Worm (Caenorhabditis elegans): Measurements from ENCODE around the gene spe-18.

DNA sequence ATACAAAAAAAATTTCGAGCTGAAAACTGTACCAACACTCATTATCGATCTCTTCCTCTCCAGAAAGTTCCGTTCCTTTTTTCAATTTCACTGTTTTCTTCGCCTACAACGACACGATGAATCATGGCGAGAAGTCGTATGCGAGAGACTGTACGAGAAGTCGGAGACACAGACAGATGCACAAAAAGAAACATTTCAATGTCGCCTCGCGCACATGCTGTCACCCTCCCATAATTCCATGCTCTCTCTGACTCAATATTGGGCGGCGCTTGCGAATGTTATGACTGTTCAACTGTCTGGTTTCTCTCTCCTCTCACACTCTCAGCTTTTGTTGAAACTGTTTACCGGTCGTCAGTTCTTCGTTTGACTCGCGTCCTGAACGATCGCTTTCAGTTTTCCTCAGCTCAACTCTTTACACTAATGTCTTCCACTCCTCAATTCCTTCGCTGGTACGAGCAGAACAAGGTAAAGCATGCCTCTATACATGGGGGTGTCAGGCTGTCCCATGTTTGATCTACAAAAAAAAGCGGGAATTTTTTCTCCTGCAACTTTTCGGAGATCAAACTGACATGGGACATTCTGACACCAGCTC, 43.6 kb upstream of the spe-18 start:
- TF ChIP-seq lin-54 (GFP tag; optimal IDR thresholded peaks at IDR 0.05): peak; percentile 8
- TF ChIP-seq unc-62 (GFP tag; optimal IDR thresholded peaks at IDR 0.05): no peak
- TF ChIP-seq efl-1 (GFP tag; optimal IDR thresholded peaks at IDR 0.05): no peak
- no peak for TF ChIP-seq B0035.1 (tag; optimal IDR thresholded peaks at IDR 0.05)
- no peak for TF ChIP-seq ztf-26 (tag; optimal IDR thresholded peaks at IDR 0.05)
- no peak for TF ChIP-seq hsf-1 (GFP tag; IDR thresholded peaks at IDR 0.05)
- TF ChIP-seq tlf-1 (GFP tag; optimal IDR thresholded peaks at IDR 0.05): no peak
- no peak for TF ChIP-seq pha-4 (tag; optimal IDR thresholded peaks at IDR 0.05)
- no peak for TF ChIP-seq nfyb-1 (GFP tag; IDR thresholded peaks at IDR 0.05)
- TF ChIP-seq ceh-40 (GFP tag; IDR thresholded peaks at IDR 0.05): no peak
